Worm (Caenorhabditis elegans) whole organism, L3 larva: Measurements from ENCODE around the gene lbp-9.

Source experiments
- R02D3.7 ChIP-seq: fragments of 150-350 bp; optimal IDR thresholded peaks from 2 replicates; lab custom pipeline; 2014; ENCODE audit warnings: missing biosample characterization, missing genetic modification characterization
- ceh-82 ChIP-seq: fragments of 150-350 bp; optimal IDR thresholded peaks from 2 replicates; lab custom pipeline; 2014; ENCODE audit warnings: missing biosample characterization, missing genetic modification characterization
- ceh-9 ChIP-seq: sonication (generic microtip); optimal IDR thresholded peaks from 2 replicates; lab custom pipeline; 2018; ENCODE audit warnings: missing biosample characterization, missing genetic modification characterization
- egl-27 ChIP-seq: sonication (generic microtip); optimal IDR thresholded peaks from 4 replicates; lab custom pipeline; 2017; ENCODE audit warnings: missing biosample characterization, missing genetic modification reagents, missing genetic modification characterization
- elt-2 ChIP-seq: sonication (generic microtip); optimal IDR thresholded peaks from 2 replicates; lab custom pipeline; 2016; ENCODE audit warnings: missing genetic modification reagents, mild to moderate bottlenecking, missing genetic modification characterization, missing compliant biosample characterization
- fos-1 ChIP-seq: fragments of 150-350 bp; optimal IDR thresholded peaks from 2 replicates; lab custom pipeline; 2014; ENCODE audit warnings: missing biosample characterization, missing genetic modification characterization
- jun-1 ChIP-seq: fragments of 150-350 bp; optimal IDR thresholded peaks from 2 replicates; lab custom pipeline; 2014; ENCODE audit warnings: missing biosample characterization, missing genetic modification reagents, missing genetic modification characterization
- nhr-237 ChIP-seq: fragments of 150-350 bp; optimal IDR thresholded peaks from 2 replicates; lab custom pipeline; 2014; ENCODE audit warnings: missing biosample characterization, missing genetic modification characterization
- nhr-25 ChIP-seq: sonication (generic microtip); optimal IDR thresholded peaks from 2 replicates; lab custom pipeline; 2017; ENCODE audit warnings: missing biosample characterization, missing genetic modification characterization
- nhr-28 ChIP-seq: fragments of 150-350 bp; optimal IDR thresholded peaks from 2 replicates; lab custom pipeline; 2014; ENCODE audit warnings: missing biosample characterization, missing genetic modification characterization
- nhr-76 ChIP-seq: fragments of 150-350 bp; sonication (generic microtip); optimal IDR thresholded peaks from 5 replicates; lab custom pipeline; 2014; ENCODE audit warnings: missing biosample characterization, missing genetic modification characterization
- nhr-77 ChIP-seq: fragments of 150-350 bp; optimal IDR thresholded peaks from 2 replicates; lab custom pipeline; 2014; ENCODE audit warnings: missing biosample characterization, missing genetic modification characterization
- unc-39 ChIP-seq: sonication (generic microtip); optimal IDR thresholded peaks from 4 replicates; lab custom pipeline; 2017; ENCODE audit warnings: missing biosample characterization, missing genetic modification characterization

DNA sequence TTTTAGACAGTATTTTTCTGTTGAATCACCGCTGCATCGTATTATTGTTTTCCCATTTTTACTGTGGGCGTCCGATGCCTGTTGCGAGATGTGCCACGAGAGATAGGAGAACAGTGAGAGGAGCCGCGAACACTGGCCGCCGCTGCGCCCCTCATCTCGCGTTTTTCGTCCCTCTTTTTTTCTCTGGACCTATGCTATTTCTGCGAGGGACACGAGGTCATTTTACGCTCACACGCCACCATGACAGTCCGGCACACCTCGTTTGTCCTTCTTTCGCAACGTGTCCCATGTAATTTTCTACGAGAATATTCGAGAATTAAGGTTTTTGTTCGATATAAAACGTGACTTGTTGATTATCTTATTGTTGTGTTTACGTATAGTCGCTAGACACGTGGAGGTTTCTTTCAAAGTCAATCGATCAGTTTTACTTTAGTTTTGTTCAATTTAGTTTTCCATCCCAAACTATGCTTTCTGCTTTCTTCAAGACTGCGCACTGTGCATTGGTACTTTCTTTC lies at the start of gene lbp-9:
- TF ChIP-seq jun-1 (tag; lab: Kevin White, UChicago) (no peak), egl-27 (tag; lab: Kevin White, UChicago) (no peak), ceh-82 (tag; lab: Kevin White, UChicago) (no peak), R02D3.7 (tag; lab: Kevin White, UChicago) (no peak), ceh-9 (tag; lab: Kevin White, UChicago) (no peak), nhr-237 (tag; lab: Kevin White, UChicago) (no peak), nhr-77 (tag; lab: Kevin White, UChicago) (no peak), fos-1 (tag; lab: Kevin White, UChicago) (no peak), nhr-25 (peak; percentile 94), elt-2 (tag; lab: Kevin White, UChicago) (no peak), nhr-76 (no peak), nhr-28 (tag; lab: Kevin White, UChicago) (no peak), unc-39 (no peak)
